Fruit fly (Drosophila melanogaster) S2 (cell line): ENCODE results near the gene CG32812.

Experiments
- CG8478 ChIP-seq: fragments of >200 bp; optimal IDR thresholded peaks from 2 replicates; lab custom pipeline; 2018
- CTCF ChIP-seq, 2 experiments: fragments of >200 bp; optimal IDR thresholded peaks; 2 replicates each; lab custom pipeline; 2018

DNA sequence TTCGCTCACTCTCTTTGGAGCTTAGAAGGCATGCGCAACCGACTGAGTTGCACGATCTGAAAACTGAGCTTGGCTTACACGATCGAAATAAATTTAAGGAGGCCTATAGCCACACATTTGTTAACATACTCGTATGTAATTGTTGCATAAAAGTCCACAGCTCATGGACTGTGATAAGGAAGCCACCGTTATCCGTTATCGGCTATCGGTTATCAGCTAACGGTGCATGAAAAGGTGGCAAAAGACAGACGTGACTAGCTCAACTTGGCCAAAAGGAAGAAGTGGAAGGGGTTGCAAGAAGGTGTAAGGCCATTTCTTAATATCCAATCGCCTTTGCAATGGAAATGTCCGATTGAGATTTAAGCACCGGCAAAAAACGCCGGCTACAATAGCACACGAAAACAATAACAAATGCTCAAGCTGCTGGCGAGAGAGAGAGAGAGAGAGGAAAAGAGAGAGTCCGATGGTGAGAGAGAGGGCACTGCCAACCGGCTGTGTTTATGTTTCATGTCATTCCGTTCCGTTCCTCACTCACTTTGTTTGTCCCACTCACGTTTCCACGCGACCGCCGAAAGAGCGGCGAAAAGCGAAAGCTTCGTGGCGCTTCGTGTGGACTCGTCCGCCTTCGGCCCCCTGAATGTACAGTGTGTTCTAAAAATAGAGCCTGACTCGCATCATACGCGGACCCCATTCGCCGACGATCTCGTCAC lies 10.9 kb upstream of the CG32812 start:
- TF ChIP-seq CTCF (optimal IDR thresholded peaks at IDR 0.05; lab: Kevin White, UChicago) (no peak), CG8478 (lab: Kevin White, UChicago) (no peak)
